Worm (Caenorhabditis elegans): ENCODE results near the gene math-34.

DNA sequence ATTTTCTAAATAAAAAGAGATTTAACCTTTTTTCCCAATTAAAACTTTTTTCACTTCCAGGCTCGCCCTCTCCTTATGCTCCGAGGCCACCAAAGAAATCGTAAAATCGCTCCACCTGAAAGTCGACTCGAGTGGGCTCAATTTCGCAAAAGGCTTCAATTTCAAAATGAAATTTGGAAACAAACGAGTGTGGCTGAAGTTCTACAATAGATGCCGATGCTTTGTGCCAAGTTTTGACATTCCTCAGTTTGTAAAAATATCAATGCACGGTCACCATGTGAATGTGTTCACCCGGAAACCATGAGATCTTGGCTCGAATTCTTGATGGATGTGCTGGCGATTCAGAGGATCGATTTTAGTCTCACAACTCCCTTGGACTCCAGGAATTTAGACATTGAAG lies 2.1 kb upstream of the math-34 start, which contains the start of gene M01D1.12:
- no peak for TF ChIP-seq nhr-237 (tag; optimal IDR thresholded peaks at IDR 0.05)
- TF ChIP-seq zag-1 (tag; optimal IDR thresholded peaks at IDR 0.05) = no peak
